Fruit fly (Drosophila melanogaster) whole organism, embryonic: ENCODE data around the gene LpR2.

Source experiments
- CG11696 ChIP-seq: fragments of 200-800 bp; sonication (Bioruptor generic); IDR thresholded peaks from 2 replicates; pipeline ENCODE4 v1.3.6; 2022; ENCODE audit warnings: missing biosample characterization, missing genetic modification characterization
- CG12104 ChIP-seq: fragments of 200-800 bp; sonication (Bioruptor generic); optimal IDR thresholded peaks from 3 replicates; lab custom pipeline; 2016; ENCODE audit warnings: missing biosample characterization, missing genetic modification characterization
- CG12391 ChIP-seq: fragments of 200-800 bp; sonication (Bioruptor generic); optimal IDR thresholded peaks from 3 replicates; lab custom pipeline; 2018; ENCODE audit warnings: missing biosample characterization, mild to moderate bottlenecking, missing genetic modification characterization, moderate library complexity
- CG14014 ChIP-seq: fragments of 200-800 bp; sonication (Bioruptor generic); IDR thresholded peaks from 2 replicates; pipeline ENCODE4 v1.3.6; 2022; ENCODE audit warnings: missing biosample characterization, missing genetic modification characterization
- CG14441 ChIP-seq: fragments of 200-800 bp; sonication (Bioruptor generic); IDR thresholded peaks from 2 replicates; pipeline ENCODE4 v1.3.6; 2022; ENCODE audit warnings: missing biosample characterization, missing genetic modification characterization
- CG14965 ChIP-seq: fragments of 200-800 bp; sonication (Bioruptor generic); optimal IDR thresholded peaks from 2 replicates; lab custom pipeline; 2016; ENCODE audit warnings: missing biosample characterization, missing genetic modification characterization, borderline replicate concordance
- CG15269 ChIP-seq: fragments of 200-800 bp; sonication (Bioruptor generic); optimal IDR thresholded peaks from 2 replicates; lab custom pipeline; 2018; ENCODE audit warnings: missing biosample characterization, mild to moderate bottlenecking, missing genetic modification characterization, moderate library complexity
- CG16863 ChIP-seq: fragments of 200-800 bp; sonication (Bioruptor generic); optimal IDR thresholded peaks from 3 replicates; lab custom pipeline; 2016; ENCODE audit warnings: missing biosample characterization, missing genetic modification characterization
- CG2199 ChIP-seq: fragments of 200-800 bp; sonication (Bioruptor generic); IDR thresholded peaks from 3 replicates; pipeline ENCODE4 v1.3.6; 2022; ENCODE audit warnings: missing biosample characterization, missing genetic modification characterization
- CG30020 ChIP-seq: fragments of 200-800 bp; optimal IDR thresholded peaks from 2 replicates; lab custom pipeline; 2019; ENCODE audit warnings: missing biosample characterization, mild to moderate bottlenecking, missing genetic modification characterization, moderate library complexity
- CG3163 ChIP-seq: fragments of 200-800 bp; sonication (Bioruptor generic); optimal IDR thresholded peaks from 3 replicates; lab custom pipeline; 2016; ENCODE audit warnings: missing biosample characterization, missing genetic modification characterization
- CG3995 ChIP-seq: fragments of 200-800 bp; sonication (Bioruptor generic); optimal IDR thresholded peaks from 3 replicates; lab custom pipeline; 2016; ENCODE audit warnings: missing biosample characterization, missing genetic modification characterization
- CG4328 ChIP-seq: fragments of 200-800 bp; sonication (Bioruptor generic); optimal IDR thresholded peaks from 3 replicates; lab custom pipeline; 2017; ENCODE audit warnings: missing biosample characterization, missing genetic modification reagents, missing genetic modification characterization
- CG5180 ChIP-seq: fragments of 200-800 bp; sonication (Bioruptor generic); optimal IDR thresholded peaks from 3 replicates; lab custom pipeline; 2017; ENCODE audit warnings: missing biosample characterization, missing genetic modification characterization, mild to moderate bottlenecking, moderate library complexity, missing genetic modification reagents
- CG6254 ChIP-seq: fragments of 200-800 bp; sonication (Bioruptor generic); optimal IDR thresholded peaks from 3 replicates; lab custom pipeline; 2017; ENCODE audit warnings: mild to moderate bottlenecking, missing biosample characterization, missing genetic modification reagents, missing genetic modification characterization
- CG7372 ChIP-seq: fragments of 200-800 bp; sonication (Bioruptor generic); IDR thresholded peaks from 2 replicates; pipeline ENCODE4 v1.3.6; 2022; ENCODE audit warnings: missing biosample characterization, missing genetic modification characterization
- CG8388 ChIP-seq: fragments of 200-800 bp; sonication (Bioruptor generic); optimal IDR thresholded peaks from 2 replicates; lab custom pipeline; 2019; ENCODE audit warnings: missing biosample characterization, mild to moderate bottlenecking, missing genetic modification characterization, moderate library complexity
- CG8765 ChIP-seq: fragments of 200-800 bp; sonication (Bioruptor generic); IDR thresholded peaks from 2 replicates; pipeline ENCODE4 v1.3.6; 2022; ENCODE audit warnings: missing biosample characterization, missing genetic modification characterization
- CTCF ChIP-seq: fragments of 200-800 bp; sonication (Bioruptor generic); optimal IDR thresholded peaks from 2 replicates; lab custom pipeline; 2017; ENCODE audit warnings: missing biosample characterization, mild to moderate bottlenecking, missing genetic modification characterization, moderate library complexity
- D19B ChIP-seq: fragments of 200-800 bp; sonication (Bioruptor generic); optimal IDR thresholded peaks from 2 replicates; lab custom pipeline; 2017; ENCODE audit warnings: missing biosample characterization, mild to moderate bottlenecking, missing genetic modification characterization
- Doc3 ChIP-seq: fragments of 200-800 bp; sonication (Bioruptor generic); IDR thresholded peaks from 3 replicates; pipeline ENCODE4 v1.3.6; 2022; ENCODE audit warnings: missing biosample characterization, missing genetic modification characterization; ENCODE audit not compliant: partially characterized antibody
- GATAe ChIP-seq: fragments of 200-800 bp; sonication (Bioruptor generic); conservative IDR thresholded peaks from 2 replicates; pipeline ENCODE4 v1.3.6; 2022; ENCODE audit warnings: missing biosample characterization, missing genetic modification characterization
- HmgZ ChIP-seq: fragments of 200-800 bp; sonication (Bioruptor generic); optimal IDR thresholded peaks from 2 replicates; lab custom pipeline; 2018; ENCODE audit warnings: missing biosample characterization, mild to moderate bottlenecking, missing genetic modification characterization
- Hr3 ChIP-seq: fragments of 200-800 bp; sonication (Bioruptor generic); optimal IDR thresholded peaks from 3 replicates; lab custom pipeline; 2016; ENCODE audit warnings: missing biosample characterization, missing genetic modification characterization
- Lhr ChIP-seq: fragments of 200-800 bp; sonication (Bioruptor generic); optimal IDR thresholded peaks from 3 replicates; lab custom pipeline; 2017; ENCODE audit warnings: mild to moderate bottlenecking, missing biosample characterization, missing genetic modification reagents, missing genetic modification characterization
- Med ChIP-seq: fragments of 200-800 bp; sonication (Bioruptor generic); peaks from one replicate; lab custom pipeline; 2016; ENCODE audit warnings: missing biosample characterization, missing genetic modification characterization, mild to moderate bottlenecking, inconsistent platforms, moderate library complexity
- Meics ChIP-seq: fragments of 200-800 bp; sonication (Bioruptor generic); optimal IDR thresholded peaks from 2 replicates; lab custom pipeline; 2017; ENCODE audit warnings: missing biosample characterization, mild to moderate bottlenecking, missing genetic modification characterization
- Nf-YA ChIP-seq: fragments of 200-800 bp; sonication (Bioruptor generic); IDR thresholded peaks from 2 replicates; pipeline ENCODE4 v1.3.6; 2022; ENCODE audit warnings: missing biosample characterization, missing genetic modification characterization
- Poxn ChIP-seq: fragments of 200-800 bp; sonication (Bioruptor generic); IDR thresholded peaks from 2 replicates; pipeline ENCODE4 v1.3.6; 2022; ENCODE audit warnings: missing biosample characterization, missing genetic modification characterization
- Rfx ChIP-seq: fragments of 200-800 bp; sonication (Bioruptor generic); IDR thresholded peaks from 2 replicates; pipeline ENCODE4 v1.3.6; 2022; ENCODE audit warnings: missing biosample characterization, missing genetic modification characterization
- Six4 ChIP-seq: fragments of 200-800 bp; sonication (Bioruptor generic); optimal IDR thresholded peaks from 2 replicates; lab custom pipeline; 2016; ENCODE audit warnings: missing biosample characterization, missing genetic modification characterization
- Sry-δ ChIP-seq: fragments of 200-800 bp; sonication (Bioruptor generic); optimal IDR thresholded peaks from 2 replicates; lab custom pipeline; 2016; ENCODE audit warnings: missing biosample characterization, missing genetic modification characterization
- Stat92E ChIP-seq, 3 experiments: fragments of >200 bp in 2 of 3; fragments of 200-800 bp in 1 of 3; sonication (Bioruptor generic) in 1 of 3; optimal IDR thresholded peaks; 2 replicates each; lab custom pipeline; 2017 to 2019; ENCODE audit warnings: missing biosample characterization in 3 of 3, missing genetic modification characterization in 3 of 3, mild to moderate bottlenecking in 1 of 3, moderate library complexity in 1 of 3
- Tbp ChIP-seq: fragments of >200 bp; optimal IDR thresholded peaks from 2 replicates; lab custom pipeline; 2018; ENCODE audit warnings: missing biosample characterization, missing genetic modification characterization
- Vsx1 ChIP-seq: fragments of 200-800 bp; sonication (Bioruptor generic); optimal IDR thresholded peaks from 2 replicates; lab custom pipeline; 2017; ENCODE audit warnings: missing biosample characterization, mild to moderate bottlenecking, missing genetic modification characterization, missing genetic modification reagents
- Xrp1 ChIP-seq: fragments of 200-800 bp; sonication (Bioruptor generic); IDR thresholded peaks from 2 replicates; pipeline ENCODE4 v1.3.6; 2022; ENCODE audit warnings: missing biosample characterization, missing genetic modification characterization
- ac ChIP-seq: fragments of 200-800 bp; sonication (Bioruptor generic); optimal IDR thresholded peaks from 3 replicates; lab custom pipeline; 2017; ENCODE audit warnings: missing biosample characterization, mild to moderate bottlenecking, missing genetic modification characterization
- ase ChIP-seq: fragments of 200-800 bp; sonication (Bioruptor generic); IDR thresholded peaks from 3 replicates; pipeline ENCODE4 v1.3.6; 2022; ENCODE audit warnings: missing biosample characterization, missing genetic modification characterization
- bcd ChIP-seq: fragments of 200-800 bp; sonication (Bioruptor generic); optimal IDR thresholded peaks from 2 replicates; lab custom pipeline; 2017; ENCODE audit warnings: missing biosample characterization, mild to moderate bottlenecking, missing genetic modification characterization
- bowl ChIP-seq: fragments of 200-800 bp; sonication (Bioruptor generic); IDR thresholded peaks from 2 replicates; pipeline ENCODE4 v1.3.6; 2022; ENCODE audit warnings: missing biosample characterization, missing genetic modification characterization
- br ChIP-seq: fragments of >200 bp; optimal IDR thresholded peaks from 2 replicates; lab custom pipeline; 2017
- corto ChIP-seq: fragments of 200-800 bp; sonication (Bioruptor generic); optimal IDR thresholded peaks from 2 replicates; lab custom pipeline; 2016; ENCODE audit warnings: missing biosample characterization, mild to moderate bottlenecking, missing genetic modification characterization, moderate library complexity
- disco-r ChIP-seq: fragments of 200-800 bp; sonication (Bioruptor generic); optimal IDR thresholded peaks from 2 replicates; lab custom pipeline; 2016; ENCODE audit warnings: missing biosample characterization, missing genetic modification characterization
- dmrt11E ChIP-seq: fragments of 200-800 bp; sonication (Bioruptor generic); optimal IDR thresholded peaks from 3 replicates; lab custom pipeline; 2018; ENCODE audit warnings: missing biosample characterization, mild to moderate bottlenecking, missing genetic modification characterization, moderate library complexity
- jumu ChIP-seq: fragments of 200-800 bp; sonication (Bioruptor generic); optimal IDR thresholded peaks from 3 replicates; lab custom pipeline; 2016; ENCODE audit warnings: missing biosample characterization, missing genetic modification characterization
- kni ChIP-seq: fragments of 200-800 bp; sonication (Bioruptor generic); optimal IDR thresholded peaks from 3 replicates; lab custom pipeline; 2017; ENCODE audit warnings: mild to moderate bottlenecking, missing biosample characterization, missing genetic modification reagents, missing genetic modification characterization
- lilli ChIP-seq: fragments of 200-800 bp; sonication (Bioruptor generic); optimal IDR thresholded peaks from 3 replicates; lab custom pipeline; 2016; ENCODE audit warnings: missing biosample characterization, missing genetic modification characterization
- lola ChIP-seq, 3 experiments: fragments of >200 bp in 2 of 3; fragments of 200-800 bp in 1 of 3; sonication (Bioruptor generic) in 1 of 3; optimal IDR thresholded peaks; 2 replicates each; lab custom pipeline; 2017 to 2019; ENCODE audit warnings: missing biosample characterization in 3 of 3, missing genetic modification characterization in 3 of 3, mild to moderate bottlenecking in 1 of 3, moderate library complexity in 1 of 3
- prd ChIP-seq, 3 experiments: fragments of >200 bp in 2 of 3; fragments of 200-800 bp in 1 of 3; sonication (Bioruptor generic) in 1 of 3; optimal IDR thresholded peaks in 2 of 3; IDR thresholded peaks in 1 of 3; 2 replicates in 2 of 3; 3 replicates in 1 of 3; pipeline versions ENCODE4 v1.3.6 to Lab custom; 2017 to 2022; ENCODE audit warnings: missing biosample characterization in 1 of 3, missing genetic modification characterization in 1 of 3
- zf30C ChIP-seq: fragments of 200-800 bp; sonication (Bioruptor generic); optimal IDR thresholded peaks from 3 replicates; lab custom pipeline; 2018; ENCODE audit warnings: missing biosample characterization, mild to moderate bottlenecking, missing genetic modification characterization

Gene LpR2

dm6 chr3R:25652066-25652720, 88.1 kb downstream of the LpR2 start (continued):
- no peak for TF ChIP-seq CG14441 (GFP tag; lab: Robert Waterston, UW)
- no peak for TF ChIP-seq corto (GFP tag; lab: Kevin White, UChicago)
- TF ChIP-seq CG8388 (GFP tag; lab: Kevin White, UChicago): no peak
- TF ChIP-seq CG12391 (tag; lab: Kevin White, UChicago): no peak
- TF ChIP-seq lola (GFP tag; optimal IDR thresholded peaks at IDR 0.05; lab: Kevin White, UChicago): no peak
- no peak for TF ChIP-seq CG4328 (GFP tag; lab: Kevin White, UChicago)
- TF ChIP-seq CG3163 (GFP tag; lab: Kevin White, UChicago): peak; percentile 5
- TF ChIP-seq CG6254: no peak
- no peak for TF ChIP-seq CG11696
- no peak for TF ChIP-seq br (lab: Kevin White, UChicago)
- TF ChIP-seq CG30020 (tag; lab: Kevin White, UChicago): no peak
- TF ChIP-seq Tbp (GFP tag; lab: Kevin White, UChicago): no peak
- TF ChIP-seq Vsx1 (GFP tag; lab: Kevin White, UChicago): peak; percentile 58
- TF ChIP-seq CG7372: no peak
- no peak for TF ChIP-seq zf30C (GFP tag; lab: Kevin White, UChicago)
- peak; percentile 22; the same call in 1 of the 2 replicates for TF ChIP-seq Rfx
- TF ChIP-seq Nf-YA (GFP tag; lab: Robert Waterston, UW): no peak
- TF ChIP-seq CG2199 (GFP tag; lab: Robert Waterston, UW): no peak
- TF ChIP-seq bcd (GFP tag; lab: Kevin White, UChicago): peak; percentile 49
- no peak for TF ChIP-seq CG16863 (GFP tag; lab: Kevin White, UChicago)
- TF ChIP-seq HmgZ (tag; lab: Kevin White, UChicago): peak; percentile 68
- TF ChIP-seq jumu (GFP tag; lab: Kevin White, UChicago): no peak
- TF ChIP-seq disco-r (GFP tag; lab: Kevin White, UChicago): no peak
- no peak for TF ChIP-seq CG12104 (GFP tag; lab: Kevin White, UChicago)
- no peak for TF ChIP-seq CG5180 (GFP tag; lab: Kevin White, UChicago)
- TF ChIP-seq Hr3 (GFP tag; lab: Kevin White, UChicago): no peak
- no peak for TF ChIP-seq Stat92E (GFP tag; optimal IDR thresholded peaks at IDR 0.05; lab: Kevin White, UChicago)
- no peak for TF ChIP-seq Doc3 (GFP tag; lab: Robert Waterston, UW)
- TF ChIP-seq CG14965 (GFP tag; lab: Kevin White, UChicago): no peak
- TF ChIP-seq CG15269 (tag; lab: Kevin White, UChicago): peak; percentile 18
- no peak for TF ChIP-seq Poxn
- TF ChIP-seq Xrp1 (GFP tag; lab: Robert Waterston, UW): no peak
- TF ChIP-seq Lhr (GFP tag; lab: Kevin White, UChicago): no peak
- TF ChIP-seq bowl (GFP tag; lab: Robert Waterston, UW): no peak
- no peak for TF ChIP-seq lilli (GFP tag; lab: Kevin White, UChicago)
- peak; percentile 93 for TF ChIP-seq Meics (GFP tag; lab: Kevin White, UChicago)
- no peak for TF ChIP-seq kni (GFP tag; lab: Kevin White, UChicago)
- peak; percentile 34; the same call in 1 of the 2 replicates for TF ChIP-seq CG14014 (GFP tag; lab: Robert Waterston, UW)
- TF ChIP-seq prd (optimal IDR thresholded peaks at IDR 0.05; lab: Kevin White, UChicago): no peak
- TF ChIP-seq prd (GFP tag; IDR thresholded peaks at IDR 0.05; lab: Robert Waterston, UW): no peak
- no peak for TF ChIP-seq ase (GFP tag; lab: Robert Waterston, UW)
- no peak for TF ChIP-seq CG8765 (GFP tag; lab: Robert Waterston, UW)
- no peak for TF ChIP-seq GATAe (GFP tag; lab: Robert Waterston, UW)
- peak; percentile 71 for TF ChIP-seq CTCF (GFP tag; lab: Kevin White, UChicago)
- peak; percentile 41 for TF ChIP-seq CG3995 (GFP tag; lab: Kevin White, UChicago)
- peak; percentile 81 for TF ChIP-seq Med (GFP tag; lab: Kevin White, UChicago)
- TF ChIP-seq D19B (GFP tag; lab: Kevin White, UChicago): no peak
- TF ChIP-seq Sry-δ (GFP tag; lab: Kevin White, UChicago): no peak
- no peak for TF ChIP-seq dmrt11E (tag; lab: Kevin White, UChicago)
- TF ChIP-seq ac: no peak
- TF ChIP-seq Six4 (GFP tag; lab: Kevin White, UChicago): no peak
